Worm (Caenorhabditis elegans): ENCODE measurements around the gene ZK742.3.

ce11 chrV:7826917-7827316 is 17.2 kb upstream of the ZK742.3 start, which contains the start of gene mig-6:
- TF ChIP-seq C34B4.2 (tag; optimal IDR thresholded peaks at IDR 0.05) (no peak), nhr-11 (tag; optimal IDR thresholded peaks at IDR 0.05) (no peak), nhr-28 (tag; optimal IDR thresholded peaks at IDR 0.05) (no peak), efl-1 (optimal IDR thresholded peaks at IDR 0.05) (no peak), efl-1 (GFP tag; optimal IDR thresholded peaks at IDR 0.05 in 1 of 2) (no peak), C04F5.9 (tag; optimal IDR thresholded peaks at IDR 0.05) (no peak), ztf-11 (tag; optimal IDR thresholded peaks at IDR 0.05) (no peak), lin-35 (GFP tag; optimal IDR thresholded peaks at IDR 0.05) (no peak), nhr-237 (tag; optimal IDR thresholded peaks at IDR 0.05) (no peak), snpc-4 (tag; optimal IDR thresholded peaks at IDR 0.05) (no peak), ceh-82 (tag; optimal IDR thresholded peaks at IDR 0.05) (no peak), pqm-1 (tag; optimal IDR thresholded peaks at IDR 0.05) (no peak)

All from whole organism, L1 larva.